Fruit fly (Drosophila melanogaster) whole organism, pupa: ENCODE results near the gene Gorab.
A peak's percentile ranks its signal among the peaks of the same experiment; 100 is the strongest.

Experiments used
- CG10348 ChIP-seq: fragments of 200-800 bp; sonication (Bioruptor generic); IDR thresholded peaks from 2 replicates; pipeline ENCODE4 v1.3.6; 2022; ENCODE audit warnings: missing biosample characterization, missing genetic modification characterization
- CG12605 ChIP-seq: fragments of 200-800 bp; sonication (Bioruptor generic); IDR thresholded peaks from 2 replicates; pipeline ENCODE4 v1.3.6; 2022; ENCODE audit warnings: missing biosample characterization, missing genetic modification characterization
- CG13204 ChIP-seq: fragments of 200-800 bp; sonication (Bioruptor generic); optimal IDR thresholded peaks from 2 replicates; lab custom pipeline; 2018; ENCODE audit warnings: missing biosample characterization, mild to moderate bottlenecking, missing genetic modification characterization, moderate library complexity
- CG14655 ChIP-seq: fragments of 200-800 bp; sonication (Bioruptor generic); optimal IDR thresholded peaks from 3 replicates; lab custom pipeline; 2017; ENCODE audit warnings: mild to moderate bottlenecking, missing biosample characterization, missing genetic modification reagents, missing genetic modification characterization
- CG15710 ChIP-seq: fragments of 200-800 bp; sonication (Bioruptor generic); optimal IDR thresholded peaks from 2 replicates; lab custom pipeline; 2018; ENCODE audit warnings: missing biosample characterization, mild to moderate bottlenecking, missing genetic modification characterization, moderate library complexity
- CG17806 ChIP-seq: fragments of 200-800 bp; sonication (Bioruptor generic); optimal IDR thresholded peaks from 2 replicates; lab custom pipeline; 2018; ENCODE audit warnings: missing biosample characterization, mild to moderate bottlenecking, missing genetic modification characterization, moderate library complexity
- CG32121 ChIP-seq: fragments of 200-800 bp; sonication (Bioruptor generic); IDR thresholded peaks from 2 replicates; pipeline ENCODE4 v1.3.6; 2022; ENCODE audit warnings: missing biosample characterization, missing genetic modification characterization
- CG34367 ChIP-seq: fragments of 200-800 bp; sonication (Bioruptor generic); optimal IDR thresholded peaks from 2 replicates; lab custom pipeline; 2018; ENCODE audit warnings: missing biosample characterization, mild to moderate bottlenecking, missing genetic modification characterization
- CG4496 ChIP-seq: fragments of 200-800 bp; sonication (Bioruptor generic); IDR thresholded peaks from 3 replicates; pipeline ENCODE4 v1.3.6; 2022; ENCODE audit warnings: missing biosample characterization, missing genetic modification characterization
- CG8159 ChIP-seq: fragments of 200-800 bp; sonication (Bioruptor generic); optimal IDR thresholded peaks from 3 replicates; lab custom pipeline; 2018; ENCODE audit warnings: missing biosample characterization, mild to moderate bottlenecking, missing genetic modification characterization, moderate library complexity
- CG8301 ChIP-seq: fragments of 200-800 bp; sonication (Bioruptor generic); optimal IDR thresholded peaks from 2 replicates; lab custom pipeline; 2018; ENCODE audit warnings: missing biosample characterization, mild to moderate bottlenecking, missing genetic modification characterization
- CG9948 ChIP-seq: fragments of 200-800 bp; sonication (Bioruptor generic); optimal IDR thresholded peaks from 2 replicates; lab custom pipeline; 2018; ENCODE audit warnings: missing biosample characterization, mild to moderate bottlenecking, missing genetic modification characterization, moderate library complexity
- D1 ChIP-seq: fragments of 200-800 bp; sonication (Bioruptor generic); optimal IDR thresholded peaks from 2 replicates; lab custom pipeline; 2018; ENCODE audit warnings: missing biosample characterization, mild to moderate bottlenecking, missing genetic modification characterization, moderate library complexity
- EcR ChIP-seq: fragments of 200-800 bp; sonication (Bioruptor generic); optimal IDR thresholded peaks from 3 replicates; lab custom pipeline; 2019; ENCODE audit warnings: missing biosample characterization, missing genetic modification characterization, mild to moderate bottlenecking, moderate library complexity, missing genetic modification reagents
- Ets98B ChIP-seq: fragments of 200-800 bp; sonication (Bioruptor generic); IDR thresholded peaks from 2 replicates; pipeline ENCODE4 v1.3.6; 2022; ENCODE audit warnings: missing biosample characterization, missing genetic modification characterization
- Pif1A ChIP-seq: fragments of 200-800 bp; sonication (Bioruptor generic); optimal IDR thresholded peaks from 3 replicates; lab custom pipeline; 2016; ENCODE audit warnings: missing biosample characterization, missing genetic modification characterization
- Pif1B ChIP-seq: fragments of 200-800 bp; sonication (Bioruptor generic); optimal IDR thresholded peaks from 3 replicates; lab custom pipeline; 2016; ENCODE audit warnings: missing biosample characterization, missing genetic modification characterization
- Snoo ChIP-seq: fragments of 200-800 bp; sonication (Bioruptor generic); optimal IDR thresholded peaks from 3 replicates; lab custom pipeline; 2017; ENCODE audit warnings: missing biosample characterization, mild to moderate bottlenecking, missing genetic modification characterization, inconsistent platforms
- fd96Ca ChIP-seq: fragments of 200-800 bp; sonication (Bioruptor generic); IDR thresholded peaks from 3 replicates; pipeline ENCODE4 v1.3.6; 2022; ENCODE audit warnings: missing biosample characterization, missing genetic modification characterization
- gl ChIP-seq: fragments of 200-800 bp; sonication (Bioruptor generic); optimal IDR thresholded peaks from 2 replicates; lab custom pipeline; 2018; ENCODE audit warnings: missing biosample characterization, mild to moderate bottlenecking, missing genetic modification characterization
- rn ChIP-seq: fragments of 200-800 bp; sonication (Bioruptor generic); IDR thresholded peaks from 2 replicates; pipeline ENCODE4 v1.3.6; 2022; ENCODE audit warnings: missing biosample characterization, missing genetic modification characterization

The Gorab gene

DNA sequence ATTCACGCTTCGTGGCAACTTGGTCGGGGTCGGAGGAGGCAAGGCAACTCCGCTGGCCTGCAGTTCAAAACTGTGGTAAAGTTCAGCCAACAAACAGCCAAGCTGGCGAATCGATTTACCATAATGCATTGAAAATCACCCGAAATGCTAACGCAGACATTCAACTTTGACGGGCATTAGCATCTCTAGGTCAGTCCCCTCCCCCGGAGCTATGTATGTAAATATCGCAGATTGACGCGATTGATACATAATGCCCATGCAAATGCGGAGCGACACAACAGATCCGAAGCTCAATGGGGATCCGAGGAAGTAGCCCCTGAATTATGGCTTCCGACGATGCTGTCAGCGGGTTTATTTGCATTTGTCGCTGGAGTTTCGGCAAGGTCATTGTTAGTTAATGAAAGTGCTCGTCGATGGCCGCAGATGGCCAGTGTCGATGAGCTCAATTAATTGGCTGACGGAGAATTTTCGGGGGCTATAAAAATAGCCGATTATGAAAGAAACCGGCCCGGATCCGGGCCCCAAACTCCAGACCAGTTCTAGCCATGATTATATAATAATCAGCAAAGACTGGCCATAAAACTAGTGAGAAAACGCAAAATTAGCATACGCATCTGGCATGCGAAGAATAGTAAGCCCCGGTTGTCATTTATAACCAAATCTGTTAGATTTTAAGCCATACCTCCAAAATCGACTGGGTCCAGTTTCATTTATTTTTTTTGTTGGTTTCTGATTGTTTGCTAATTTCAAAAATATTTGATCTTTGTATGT lies 41.8 kb downstream of the Gorab start:
- no peak for TF ChIP-seq CG9948
- no peak for TF ChIP-seq fd96Ca
- no peak for TF ChIP-seq gl
- TF ChIP-seq CG17806 (tag; lab: Kevin White, UChicago) = no peak

- TF ChIP-seq CG13204 (GFP tag; lab: Kevin White, UChicago) = no peak
These were observed 44.9 kb downstream of the Gorab start for dm6 chr3L:17383714-17384113.

dm6 chr3L:17383285-17383684 lies 45.4 kb downstream of the Gorab start:
- no peak for TF ChIP-seq CG10348
- TF ChIP-seq gl = no peak
- no peak for TF ChIP-seq CG4496 (GFP tag; lab: Robert Waterston, UW)
- TF ChIP-seq EcR (GFP tag; lab: Kevin White, UChicago) = no peak
- no peak for TF ChIP-seq fd96Ca
- TF ChIP-seq CG8159 = no peak
- TF ChIP-seq CG15710 (tag; lab: Kevin White, UChicago) = no peak
- TF ChIP-seq CG14655 (GFP tag; lab: Kevin White, UChicago) = no peak
- no peak for TF ChIP-seq CG13204 (GFP tag; lab: Kevin White, UChicago)
- no peak for TF ChIP-seq D1 (tag; lab: Kevin White, UChicago)
- no peak for TF ChIP-seq CG34367 (tag; lab: Kevin White, UChicago)
- no peak for TF ChIP-seq CG32121
- no peak for TF ChIP-seq CG12605 (GFP tag; lab: Robert Waterston, UW)
- TF ChIP-seq Pif1B (GFP tag; lab: Kevin White, UChicago) = no peak
- no peak for TF ChIP-seq CG9948
- no peak for TF ChIP-seq Snoo (tag; lab: Kevin White, UChicago)
- no peak for TF ChIP-seq rn (GFP tag; lab: Robert Waterston, UW)
- TF ChIP-seq CG8301 (tag; lab: Kevin White, UChicago) = no peak
- no peak for TF ChIP-seq Ets98B (GFP tag; lab: Robert Waterston, UW)

dm6 chr3L:17382628-17383027 lies 46.0 kb downstream of the Gorab start, which contains the start of gene CG13728:
TSS of gene CG13728 (minus strand) at chr3L:17382728.
- TF ChIP-seq gl (no peak), rn (GFP tag; lab: Robert Waterston, UW) (no peak), CG8159 (no peak), CG32121 (no peak), CG9948 (no peak), CG10348 (no peak), Snoo (tag; lab: Kevin White, UChicago) (no peak), fd96Ca (no peak), CG13204 (GFP tag; lab: Kevin White, UChicago) (no peak), EcR (GFP tag; lab: Kevin White, UChicago) (no peak)
- TF ChIP-seq, all 21 proteins: peak for 0

DNA sequence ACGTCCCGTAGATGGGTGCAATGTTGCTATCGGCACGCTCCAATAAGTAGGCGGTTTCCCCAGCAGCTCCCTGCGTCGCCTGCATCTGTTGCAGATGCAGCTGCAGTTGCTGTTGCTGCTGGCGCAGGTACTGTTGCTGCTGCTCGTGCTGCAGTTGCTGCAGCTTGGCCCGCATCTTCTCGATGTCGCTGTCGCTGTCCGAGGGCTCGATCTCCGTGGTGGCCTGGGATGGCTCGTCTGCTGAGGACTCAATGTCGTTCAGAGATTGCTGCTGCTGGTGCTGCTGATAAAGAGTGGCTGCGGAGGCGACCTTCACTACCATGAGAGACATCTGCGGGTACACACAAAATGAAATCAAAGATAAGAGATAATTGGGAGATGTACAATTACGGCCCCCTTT lies 46.6 kb downstream of the Gorab start:
- TF ChIP-seq Snoo (tag; lab: Kevin White, UChicago) (no peak), CG4496 (GFP tag; lab: Robert Waterston, UW) (no peak), CG9948 (no peak), CG12605 (GFP tag; lab: Robert Waterston, UW) (no peak)

DNA sequence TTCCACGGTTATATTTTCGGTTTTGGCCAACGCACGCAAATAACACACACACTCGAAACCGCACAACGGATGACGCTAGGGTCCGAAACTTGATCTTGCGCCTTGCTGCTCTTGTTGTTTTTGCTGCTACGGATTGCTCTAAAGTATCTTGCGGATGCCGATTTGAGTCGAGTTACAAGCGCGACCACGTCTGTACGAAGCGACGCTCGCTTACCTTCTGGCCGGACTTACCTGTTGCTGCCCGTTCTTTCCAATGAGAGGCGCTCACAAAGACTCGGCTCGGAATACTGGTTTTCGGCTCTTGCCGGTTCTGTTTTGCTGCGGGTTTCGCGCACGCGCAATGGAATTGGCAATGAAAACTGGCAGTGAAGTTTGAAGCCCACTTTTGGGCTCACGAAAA lies 49.3 kb downstream of the Gorab start, which contains the start of gene Cad74A:
Cad74A (minus strand) TSS at position 220 of the 400 bp plus-strand sequence.
- peak; percentile 58; the same call in 1 of the 2 replicates for TF ChIP-seq Ets98B (GFP tag; lab: Robert Waterston, UW)
- TF ChIP-seq CG9948 = no peak
- TF ChIP-seq CG10348 = no peak
- TF ChIP-seq CG8301 (tag; lab: Kevin White, UChicago) = no peak
- peak; percentile 51; the same call in 2 of the 3 replicates for TF ChIP-seq CG4496 (GFP tag; lab: Robert Waterston, UW)
- TF ChIP-seq Pif1B (GFP tag; lab: Kevin White, UChicago) = peak; percentile 38
- TF ChIP-seq fd96Ca = no peak
- TF ChIP-seq CG34367 (tag; lab: Kevin White, UChicago) = no peak
- no peak for TF ChIP-seq CG14655 (GFP tag; lab: Kevin White, UChicago)
- TF ChIP-seq CG15710 (tag; lab: Kevin White, UChicago) = no peak
- no peak for TF ChIP-seq rn (GFP tag; lab: Robert Waterston, UW)
- peak; percentile 35 for TF ChIP-seq CG13204 (GFP tag; lab: Kevin White, UChicago)
- no peak for TF ChIP-seq Snoo (tag; lab: Kevin White, UChicago)
- TF ChIP-seq D1 (tag; lab: Kevin White, UChicago) = no peak
- no peak for TF ChIP-seq CG12605 (GFP tag; lab: Robert Waterston, UW)
- no peak for TF ChIP-seq CG32121
- TF ChIP-seq Pif1A (GFP tag; lab: Kevin White, UChicago) = no peak
- TF ChIP-seq gl = no peak
- peak; percentile 38 for TF ChIP-seq EcR (GFP tag; lab: Kevin White, UChicago)
